Fruit fly (Drosophila melanogaster): Measurements from ENCODE around the gene CG44532.
A peak's percentile ranks its signal among the peaks of the same experiment; 100 is the strongest.

Gene CG44532

DNA sequence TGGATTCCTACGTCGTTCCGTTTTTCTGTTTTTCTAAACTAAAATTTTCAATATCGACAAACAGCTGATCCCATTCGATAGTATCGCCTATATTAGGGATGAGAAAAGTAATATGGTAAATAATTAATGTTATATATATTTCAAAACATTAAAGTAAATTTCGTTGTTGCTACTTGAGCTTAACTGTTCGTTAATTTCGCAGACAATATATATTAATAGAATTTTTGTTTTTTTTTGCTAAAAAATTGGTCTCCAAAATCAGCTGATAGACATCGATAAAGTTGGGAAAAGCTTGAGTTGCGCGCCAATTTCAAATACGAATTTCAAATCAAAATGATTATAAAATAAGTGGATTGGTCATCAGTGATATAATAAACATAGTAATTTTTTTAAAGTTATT, 34.5 kb downstream of the CG44532 start, which contains the start of gene CG12118 (continued):
- TF ChIP-seq ken (GFP tag; IDR thresholded peaks at IDR 0.05) (peak; percentile 87), CG7271 (tag; optimal IDR thresholded peaks at IDR 0.05) (peak; percentile 3), CG6854 (GFP tag; optimal IDR thresholded peaks at IDR 0.05) (no peak), BEAF-32 (GFP tag; optimal IDR thresholded peaks at IDR 0.05) (peak; percentile 89), gt (GFP tag; IDR thresholded peaks at IDR 0.05) (no peak), fd64A (GFP tag; optimal IDR thresholded peaks at IDR 0.05) (no peak), Oli (tag; optimal IDR thresholded peaks at IDR 0.05) (peak; percentile 59), nerfin-2 (GFP tag; IDR thresholded peaks at IDR 0.05; ENCODE audit: partially characterized antibody) (peak; percentile 89), insv (GFP tag; optimal IDR thresholded peaks at IDR 0.05) (peak in 1 of 2 experiments; percentile 7), NFAT (GFP tag; IDR thresholded peaks at IDR 0.05) (peak; percentile 78), CG6791 (GFP tag; IDR thresholded peaks at IDR 0.05; ENCODE audit: partially characterized antibody) (peak; percentile 82), CG12769 (tag; optimal IDR thresholded peaks at IDR 0.05) (no peak), H15 (GFP tag; IDR thresholded peaks at IDR 0.05) (peak; percentile 71), fru (optimal IDR thresholded peaks at IDR 0.05) (no peak), dpn (GFP tag; optimal IDR thresholded peaks at IDR 0.05) (peak; percentile 21 to 88), grau (tag; optimal IDR thresholded peaks at IDR 0.05) (peak; percentile 67), CG17361 (GFP tag; IDR thresholded peaks at IDR 0.05) (peak; percentile 80), CG7839 (tag; optimal IDR thresholded peaks at IDR 0.05) (peak; percentile 76), CG9876 (GFP tag; optimal IDR thresholded peaks at IDR 0.05) (no peak), onecut (GFP tag; IDR thresholded peaks at IDR 0.05) (peak; percentile 14; the same call in 1 of the 2 replicates), sisA (GFP tag; IDR thresholded peaks at IDR 0.05) (peak; percentile 70), CG9932 (GFP tag; IDR thresholded peaks at IDR 0.05) (peak; percentile 89), CG13775 (GFP tag; optimal IDR thresholded peaks at IDR 0.05) (peak; percentile 80), CG7963 (GFP tag; IDR thresholded peaks at IDR 0.05; ENCODE audit: partially characterized antibody) (peak; percentile 81), CG1647 (GFP tag; optimal IDR thresholded peaks at IDR 0.05) (no peak), TFAM (GFP tag; optimal IDR thresholded peaks at IDR 0.05) (no peak), NC2α (GFP tag; optimal IDR thresholded peaks at IDR 0.05) (no peak)

DNA sequence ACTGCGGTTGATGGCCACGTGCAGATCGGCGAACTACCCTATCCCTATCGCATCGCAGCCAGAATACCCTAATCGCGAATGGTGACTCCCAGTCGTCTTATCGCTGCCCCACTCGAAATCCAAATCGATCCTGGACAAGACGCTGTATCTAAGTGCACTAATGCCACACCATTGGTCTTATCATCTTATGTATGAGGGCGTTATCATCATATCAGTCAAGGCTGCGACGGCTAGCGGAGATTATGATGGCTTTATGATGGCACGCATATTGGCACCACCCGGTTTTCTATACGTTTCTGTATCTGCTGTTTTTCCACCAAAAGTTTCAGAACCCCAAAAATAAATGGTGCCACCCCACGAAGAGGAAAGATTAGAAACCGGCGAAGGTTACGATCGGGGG, 38.3 kb downstream of the CG44532 start:
- peak; percentile 74 for TF ChIP-seq ftz-f1 (GFP tag; optimal IDR thresholded peaks at IDR 0.05)
- TF ChIP-seq CG32772 (GFP tag; IDR thresholded peaks at IDR 0.05), result no peak
- TF ChIP-seq sug (tag; optimal IDR thresholded peaks at IDR 0.05), result peak; percentile 99
- peak; percentile 72 for TF ChIP-seq exex (tag; optimal IDR thresholded peaks at IDR 0.05)
- peak; percentile 67 for TF ChIP-seq mirr (GFP tag; optimal IDR thresholded peaks at IDR 0.05)
- peak; percentile 20 for TF ChIP-seq cwo (GFP tag; optimal IDR thresholded peaks at IDR 0.05)
- no peak for TF ChIP-seq Sin3A (optimal IDR thresholded peaks at IDR 0.05)
- no peak for TF ChIP-seq Ets65A (GFP tag)
- no peak for TF ChIP-seq Antp (GFP tag; optimal IDR thresholded peaks at IDR 0.05)
- TF ChIP-seq grn (GFP tag; optimal IDR thresholded peaks at IDR 0.05), result peak; percentile 84
- TF ChIP-seq CG10565 (GFP tag; optimal IDR thresholded peaks at IDR 0.05), result no peak
- peak; percentile 84; the same call in 2 of the 4 replicates for TF ChIP-seq chinmo (GFP tag; IDR thresholded peaks at IDR 0.05; ENCODE audit: partially characterized antibody)
- no peak for TF ChIP-seq Spps (tag; optimal IDR thresholded peaks at IDR 0.05)
- peak; percentile 0 for TF ChIP-seq Hey (tag; optimal IDR thresholded peaks at IDR 0.05)
- TF ChIP-seq sd (tag; optimal IDR thresholded peaks at IDR 0.05), result peak; percentile 6
- no peak for TF ChIP-seq CG5245 (GFP tag; optimal IDR thresholded peaks at IDR 0.05)
- TF ChIP-seq tup (GFP tag; optimal IDR thresholded peaks at IDR 0.05), result no peak
- peak; percentile 2 for TF ChIP-seq CG12769 (tag; optimal IDR thresholded peaks at IDR 0.05)
- peak; percentile 70 for TF ChIP-seq CG34376 (GFP tag; optimal IDR thresholded peaks at IDR 0.05)
- peak; percentile 12; the same call in 1 of the 2 replicates for TF ChIP-seq tna (GFP tag; IDR thresholded peaks at IDR 0.05; ENCODE audit: partially characterized antibody)
- no peak for TF ChIP-seq pum (GFP tag; optimal IDR thresholded peaks at IDR 0.05)
- no peak for TF ChIP-seq CG17385 (GFP tag; optimal IDR thresholded peaks at IDR 0.05)
- no peak for TF ChIP-seq CG18262 (tag; optimal IDR thresholded peaks at IDR 0.05)
- TF ChIP-seq Pdp1 (GFP tag; optimal IDR thresholded peaks at IDR 0.05), result peak in 1 of 2 experiments; percentile 8
- TF ChIP-seq tgo (GFP tag; IDR thresholded peaks at IDR 0.05), result no peak
